Fruit fly (Drosophila melanogaster) Kc167 (cell line): ENCODE results near the gene Etfb.

Source experiments
- Myc ChIP-seq: fragments of >200 bp; optimal IDR thresholded peaks from 2 replicates; lab custom pipeline; 2017; ENCODE audit warnings: missing external identifiers
- insv ChIP-seq: fragments of >200 bp; optimal IDR thresholded peaks from 3 replicates; lab custom pipeline; 2018; ENCODE audit warnings: missing external identifiers
- psq ChIP-seq: fragments of >200 bp; optimal IDR thresholded peaks from 2 replicates; lab custom pipeline; 2017; ENCODE audit warnings: missing external identifiers

dm6 chr3R:29772090-29772794 lies 30.5 kb downstream of the Etfb start:
- TF ChIP-seq psq (lab: Kevin White, UChicago) (peak; percentile 99), insv (lab: Kevin White, UChicago) (no peak), Myc (lab: Kevin White, UChicago) (no peak)
